Fruit fly (Drosophila melanogaster) whole organism, embryonic: Measurements from ENCODE around the gene Mtl.

Source experiments
- BEAF-32 ChIP-seq: fragments of 200-800 bp; sonication (Bioruptor generic); optimal IDR thresholded peaks from 3 replicates; lab custom pipeline; 2017; ENCODE audit warnings: missing biosample characterization, missing genetic modification characterization, mild to moderate bottlenecking, moderate library complexity, missing genetic modification reagents
- Bteb2 ChIP-seq: fragments of 200-800 bp; sonication (Bioruptor generic); optimal IDR thresholded peaks from 2 replicates; lab custom pipeline; 2016; ENCODE audit warnings: missing biosample characterization, missing genetic modification characterization
- CG10979 ChIP-seq: fragments of 200-800 bp; sonication (Bioruptor generic); optimal IDR thresholded peaks from 2 replicates; lab custom pipeline; 2018; ENCODE audit warnings: missing biosample characterization, mild to moderate bottlenecking, missing genetic modification characterization, moderate library complexity
- CG12071 ChIP-seq: fragments of 200-800 bp; sonication (Bioruptor generic); optimal IDR thresholded peaks from 3 replicates; lab custom pipeline; 2018; ENCODE audit warnings: missing biosample characterization, mild to moderate bottlenecking, missing genetic modification characterization
- CG14050 ChIP-seq: fragments of 200-800 bp; sonication (Bioruptor generic); IDR thresholded peaks from 3 replicates; pipeline ENCODE4 v1.3.6; 2022; ENCODE audit warnings: missing biosample characterization, missing genetic modification characterization
- CG15011 ChIP-seq: fragments of 200-800 bp; sonication (Bioruptor generic); optimal IDR thresholded peaks from 3 replicates; lab custom pipeline; 2018; ENCODE audit warnings: missing biosample characterization, mild to moderate bottlenecking, missing genetic modification characterization
- CG1603 ChIP-seq: fragments of 200-800 bp; sonication (Bioruptor generic); optimal IDR thresholded peaks from 2 replicates; lab custom pipeline; 2019; ENCODE audit warnings: missing biosample characterization, mild to moderate bottlenecking, missing genetic modification characterization, moderate library complexity
- CG16813 ChIP-seq: fragments of 200-800 bp; sonication (Bioruptor generic); IDR thresholded peaks from 3 replicates; pipeline ENCODE4 v1.3.6; 2022; ENCODE audit warnings: missing biosample characterization, missing genetic modification characterization; ENCODE audit not compliant: partially characterized antibody
- CG17359 ChIP-seq: fragments of 200-800 bp; sonication (Bioruptor generic); optimal IDR thresholded peaks from 3 replicates; lab custom pipeline; 2018; ENCODE audit warnings: missing biosample characterization, mild to moderate bottlenecking, missing genetic modification characterization, moderate library complexity
- CG33213 ChIP-seq: fragments of 200-800 bp; sonication (Bioruptor generic); optimal IDR thresholded peaks from 3 replicates; lab custom pipeline; 2016; ENCODE audit warnings: missing biosample characterization, missing genetic modification characterization
- CG3995 ChIP-seq: fragments of 200-800 bp; sonication (Bioruptor generic); optimal IDR thresholded peaks from 3 replicates; lab custom pipeline; 2016; ENCODE audit warnings: missing biosample characterization, missing genetic modification characterization
- CG4328 ChIP-seq: fragments of 200-800 bp; sonication (Bioruptor generic); optimal IDR thresholded peaks from 3 replicates; lab custom pipeline; 2017; ENCODE audit warnings: missing biosample characterization, missing genetic modification reagents, missing genetic modification characterization
- CG4820 ChIP-seq: fragments of 200-800 bp; sonication (Bioruptor generic); optimal IDR thresholded peaks from 3 replicates; lab custom pipeline; 2016; ENCODE audit warnings: missing biosample characterization, missing genetic modification characterization
- CG5245 ChIP-seq: fragments of 200-800 bp; sonication (Bioruptor generic); optimal IDR thresholded peaks from 3 replicates; lab custom pipeline; 2016; ENCODE audit warnings: missing biosample characterization, missing genetic modification characterization
- CG5953 ChIP-seq: fragments of 200-800 bp; sonication (Bioruptor generic); IDR thresholded peaks from 2 replicates; pipeline ENCODE4 v1.3.6; 2022; ENCODE audit warnings: missing biosample characterization, missing genetic modification characterization
- CG6765 ChIP-seq: fragments of 200-800 bp; sonication (Bioruptor generic); optimal IDR thresholded peaks from 3 replicates; lab custom pipeline; 2017; ENCODE audit warnings: missing biosample characterization, mild to moderate bottlenecking, missing genetic modification characterization
- CG8478 ChIP-seq: fragments of >200 bp; optimal IDR thresholded peaks from 2 replicates; lab custom pipeline; 2018
- CG8765 ChIP-seq: fragments of 200-800 bp; sonication (Bioruptor generic); IDR thresholded peaks from 2 replicates; pipeline ENCODE4 v1.3.6; 2022; ENCODE audit warnings: missing biosample characterization, missing genetic modification characterization
- CG9215 ChIP-seq: fragments of 200-800 bp; sonication (Bioruptor generic); IDR thresholded peaks from 2 replicates; pipeline ENCODE4 v1.3.6; 2022; ENCODE audit warnings: missing biosample characterization, missing genetic modification characterization
- CG9797 ChIP-seq: fragments of 200-800 bp; sonication (Bioruptor generic); optimal IDR thresholded peaks from 3 replicates; lab custom pipeline; 2018; ENCODE audit warnings: missing biosample characterization, mild to moderate bottlenecking, missing genetic modification characterization
- CTCF ChIP-seq: fragments of 200-800 bp; sonication (Bioruptor generic); optimal IDR thresholded peaks from 2 replicates; lab custom pipeline; 2017; ENCODE audit warnings: missing biosample characterization, mild to moderate bottlenecking, missing genetic modification characterization, moderate library complexity
- Camta ChIP-seq: fragments of 200-800 bp; sonication (Bioruptor generic); optimal IDR thresholded peaks from 2 replicates; lab custom pipeline; 2016; ENCODE audit warnings: missing biosample characterization, missing genetic modification characterization
- Dip2 ChIP-seq: fragments of 200-800 bp; sonication (Bioruptor generic); IDR thresholded peaks from 2 replicates; pipeline ENCODE4 v1.3.6; 2022; ENCODE audit warnings: missing biosample characterization, missing genetic modification characterization
- Dll ChIP-seq: fragments of 200-800 bp; sonication (Bioruptor generic); IDR thresholded peaks from 4 replicates; pipeline ENCODE4 v1.3.6; 2022; ENCODE audit warnings: missing biosample characterization, missing genetic modification characterization; ENCODE audit not compliant: partially characterized antibody
- Doc3 ChIP-seq: fragments of 200-800 bp; sonication (Bioruptor generic); IDR thresholded peaks from 3 replicates; pipeline ENCODE4 v1.3.6; 2022; ENCODE audit warnings: missing biosample characterization, missing genetic modification characterization; ENCODE audit not compliant: partially characterized antibody
- Dp ChIP-seq: fragments of 200-800 bp; sonication (Bioruptor generic); optimal IDR thresholded peaks from 2 replicates; lab custom pipeline; 2018; ENCODE audit warnings: missing biosample characterization, mild to moderate bottlenecking, missing genetic modification characterization, moderate library complexity
- Elba2 ChIP-seq: fragments of 200-800 bp; sonication (Bioruptor generic); optimal IDR thresholded peaks from 3 replicates; lab custom pipeline; 2016; ENCODE audit warnings: missing biosample characterization, missing genetic modification characterization
- H15 ChIP-seq: fragments of 200-800 bp; sonication (Bioruptor generic); IDR thresholded peaks from 3 replicates; pipeline ENCODE4 v1.3.6; 2022; ENCODE audit warnings: missing biosample characterization, missing genetic modification characterization
- H2.0 ChIP-seq: fragments of 200-800 bp; sonication (Bioruptor generic); IDR thresholded peaks from 2 replicates; pipeline ENCODE4 v1.3.6; 2022; ENCODE audit warnings: missing biosample characterization, missing genetic modification characterization
- Kr ChIP-seq: fragments of 200-800 bp; sonication (Bioruptor generic); optimal IDR thresholded peaks from 2 replicates; lab custom pipeline; 2017; ENCODE audit warnings: missing biosample characterization, mild to moderate bottlenecking, missing genetic modification characterization
- Lpt ChIP-seq: fragments of >200 bp; optimal IDR thresholded peaks from 2 replicates; lab custom pipeline; 2018; ENCODE audit warnings: missing biosample characterization, missing genetic modification characterization
- MBD-R2 ChIP-seq: fragments of 200-800 bp; sonication (Bioruptor generic); IDR thresholded peaks from 2 replicates; pipeline ENCODE4 v1.3.6; 2022; ENCODE audit warnings: missing biosample characterization, missing genetic modification characterization
- MESR4 ChIP-seq: fragments of 200-800 bp; sonication (Bioruptor generic); optimal IDR thresholded peaks from 2 replicates; lab custom pipeline; 2018; ENCODE audit warnings: missing biosample characterization, mild to moderate bottlenecking, missing genetic modification characterization, moderate library complexity
- Sin3A ChIP-seq: fragments of >200 bp; optimal IDR thresholded peaks from 2 replicates; lab custom pipeline; 2018
- Sry-δ ChIP-seq: fragments of 200-800 bp; sonication (Bioruptor generic); optimal IDR thresholded peaks from 2 replicates; lab custom pipeline; 2016; ENCODE audit warnings: missing biosample characterization, missing genetic modification characterization
- Xbp1 ChIP-seq: fragments of 200-800 bp; sonication (Bioruptor generic); optimal IDR thresholded peaks from 3 replicates; lab custom pipeline; 2016; ENCODE audit warnings: missing biosample characterization, mild to moderate bottlenecking, missing genetic modification characterization
- YL-1 ChIP-seq: fragments of 200-800 bp; sonication (Bioruptor generic); optimal IDR thresholded peaks from 3 replicates; lab custom pipeline; 2017; ENCODE audit warnings: missing biosample characterization, mild to moderate bottlenecking, missing genetic modification characterization
- ac ChIP-seq: fragments of 200-800 bp; sonication (Bioruptor generic); optimal IDR thresholded peaks from 3 replicates; lab custom pipeline; 2017; ENCODE audit warnings: missing biosample characterization, mild to moderate bottlenecking, missing genetic modification characterization
- croc ChIP-seq: fragments of 200-800 bp; sonication (Bioruptor generic); conservative IDR thresholded peaks from 3 replicates; pipeline ENCODE4 v1.3.6; 2022; ENCODE audit warnings: missing biosample characterization, missing genetic modification characterization
- danr ChIP-seq: fragments of 200-800 bp; sonication (Bioruptor generic); IDR thresholded peaks from 2 replicates; pipeline ENCODE4 v1.3.6; 2022; ENCODE audit warnings: missing biosample characterization, missing genetic modification characterization
- ewg ChIP-seq: fragments of 200-800 bp; sonication (Bioruptor generic); optimal IDR thresholded peaks from 3 replicates; lab custom pipeline; 2017; ENCODE audit warnings: mild to moderate bottlenecking, missing biosample characterization, missing genetic modification reagents, missing genetic modification characterization
- fd64A ChIP-seq: fragments of 200-800 bp; sonication (Bioruptor generic); optimal IDR thresholded peaks from 3 replicates; lab custom pipeline; 2018; ENCODE audit warnings: missing biosample characterization, mild to moderate bottlenecking, missing genetic modification characterization
- gfzf ChIP-seq: fragments of 200-800 bp; sonication (Bioruptor generic); optimal IDR thresholded peaks from 2 replicates; lab custom pipeline; 2016; ENCODE audit warnings: missing biosample characterization, mild to moderate bottlenecking, missing genetic modification characterization, moderate library complexity
- gsb ChIP-seq: fragments of 200-800 bp; sonication (Bioruptor generic); IDR thresholded peaks from 2 replicates; pipeline ENCODE4 v1.3.6; 2022; ENCODE audit warnings: missing biosample characterization, missing genetic modification characterization
- gsb-n ChIP-seq: fragments of 200-800 bp; sonication (Bioruptor generic); optimal IDR thresholded peaks from 3 replicates; lab custom pipeline; 2018; ENCODE audit warnings: missing biosample characterization, mild to moderate bottlenecking, missing genetic modification characterization
- hb ChIP-seq: fragments of 200-800 bp; sonication (Bioruptor generic); IDR thresholded peaks from 3 replicates; pipeline ENCODE4 v1.3.6; 2022; ENCODE audit warnings: missing biosample characterization, missing genetic modification characterization; ENCODE audit not compliant: partially characterized antibody
- hbn ChIP-seq: fragments of 200-800 bp; sonication (Bioruptor generic); IDR thresholded peaks from 2 replicates; pipeline ENCODE4 v1.3.6; 2022; ENCODE audit warnings: missing biosample characterization, missing genetic modification characterization; ENCODE audit not compliant: partially characterized antibody
- jumu ChIP-seq: fragments of 200-800 bp; sonication (Bioruptor generic); optimal IDR thresholded peaks from 3 replicates; lab custom pipeline; 2016; ENCODE audit warnings: missing biosample characterization, missing genetic modification characterization
- kay ChIP-seq: fragments of 200-800 bp; sonication (Bioruptor generic); optimal IDR thresholded peaks from 2 replicates; lab custom pipeline; 2016; ENCODE audit warnings: missing biosample characterization, missing genetic modification characterization
- pzg ChIP-seq: fragments of 200-800 bp; sonication (Bioruptor generic); optimal IDR thresholded peaks from 3 replicates; lab custom pipeline; 2018; ENCODE audit warnings: missing biosample characterization, mild to moderate bottlenecking, missing genetic modification characterization, moderate library complexity
- trem ChIP-seq: fragments of 200-800 bp; optimal IDR thresholded peaks from 3 replicates; lab custom pipeline; 2019; ENCODE audit warnings: missing biosample characterization, mild to moderate bottlenecking, missing genetic modification characterization, moderate library complexity
- zfh2 ChIP-seq: fragments of 200-800 bp; sonication (Bioruptor generic); optimal IDR thresholded peaks from 2 replicates; lab custom pipeline; 2016; ENCODE audit warnings: missing biosample characterization, missing genetic modification characterization

Mtl gene

dm6 chr3R:27679667-27680066 lies 43.5 kb downstream of the Mtl start:
- TF ChIP-seq CG8478, result peak; percentile 52
- TF ChIP-seq CG6765, result no peak
- 0 out of 2 replicates have a peak, but pooled peaks have one; percentile 27 for TF ChIP-seq CG5953

dm6 chr3R:27681799-27682198 lies 45.6 kb downstream of the Mtl start, which contains the start of gene Sce:
Gene Sce, minus strand, starts transcription at chr3R:27682029.
- no peak for TF ChIP-seq Kr (GFP tag; lab: Kevin White, UChicago)
- no peak for TF ChIP-seq Bteb2 (GFP tag; lab: Kevin White, UChicago)
- TF ChIP-seq jumu (GFP tag; lab: Kevin White, UChicago), result no peak
- TF ChIP-seq gfzf (GFP tag; lab: Kevin White, UChicago), result peak; percentile 85
- no peak for TF ChIP-seq Lpt (GFP tag; lab: Kevin White, UChicago)
- TF ChIP-seq Camta (GFP tag; lab: Kevin White, UChicago), result no peak
- no peak for TF ChIP-seq CG33213 (GFP tag; lab: Kevin White, UChicago)
- no peak for TF ChIP-seq hb
- TF ChIP-seq croc (GFP tag; lab: Robert Waterston, UW), result no peak
- TF ChIP-seq H2.0 (GFP tag; lab: Robert Waterston, UW), result no peak
- TF ChIP-seq Xbp1 (GFP tag; lab: Kevin White, UChicago), result no peak
- TF ChIP-seq CG15011 (GFP tag; lab: Kevin White, UChicago), result no peak
- no peak for TF ChIP-seq CG17359 (tag; lab: Kevin White, UChicago)
- TF ChIP-seq ewg (GFP tag; lab: Kevin White, UChicago), result no peak
- TF ChIP-seq pzg, result peak; percentile 71
- no peak for TF ChIP-seq CG16813 (GFP tag; lab: Robert Waterston, UW)
- no peak for TF ChIP-seq fd64A (GFP tag; lab: Kevin White, UChicago)
- peak; percentile 0 for TF ChIP-seq Sin3A (lab: Kevin White, UChicago)
- TF ChIP-seq CG10979 (tag; lab: Kevin White, UChicago), result no peak
- no peak for TF ChIP-seq ac (GFP tag; lab: Kevin White, UChicago)
- TF ChIP-seq CG4328 (GFP tag; lab: Kevin White, UChicago), result no peak
- TF ChIP-seq CG9797 (GFP tag; lab: Kevin White, UChicago), result peak; percentile 61
- no peak for TF ChIP-seq Dip2 (GFP tag; lab: Robert Waterston, UW)
- peak; percentile 63 for TF ChIP-seq MBD-R2 (GFP tag; lab: Robert Waterston, UW)
- TF ChIP-seq Doc3 (GFP tag; lab: Robert Waterston, UW), result no peak
- no peak for TF ChIP-seq H15 (GFP tag; lab: Robert Waterston, UW)
- no peak for TF ChIP-seq gsb (GFP tag; lab: Robert Waterston, UW)
- TF ChIP-seq trem (tag; lab: Kevin White, UChicago), result peak; percentile 14
- TF ChIP-seq Elba2, result no peak
- TF ChIP-seq YL-1, result peak; percentile 38
- no peak for TF ChIP-seq gsb-n (tag; lab: Kevin White, UChicago)
- TF ChIP-seq hbn (GFP tag; lab: Robert Waterston, UW), result no peak
- no peak for TF ChIP-seq CG3995 (GFP tag; lab: Kevin White, UChicago)
- TF ChIP-seq Sry-δ (GFP tag; lab: Kevin White, UChicago), result no peak
- no peak for TF ChIP-seq zfh2 (GFP tag; lab: Kevin White, UChicago)
- no peak for TF ChIP-seq CG12071 (GFP tag; lab: Kevin White, UChicago)
- TF ChIP-seq CG1603 (tag; lab: Kevin White, UChicago), result peak; percentile 37
- no peak for TF ChIP-seq CTCF (GFP tag; lab: Kevin White, UChicago)
- peak; percentile 91 for TF ChIP-seq MESR4
- TF ChIP-seq CG8765, result no peak
- TF ChIP-seq CG14050 (GFP tag; lab: Robert Waterston, UW), result no peak
- no peak for TF ChIP-seq CG9215 (GFP tag; lab: Robert Waterston, UW)
- TF ChIP-seq BEAF-32 (GFP tag; lab: Kevin White, UChicago), result peak; percentile 3
- TF ChIP-seq kay (GFP tag; lab: Kevin White, UChicago), result no peak
- TF ChIP-seq CG4820 (GFP tag; lab: Kevin White, UChicago), result no peak
- peak; percentile 92 for TF ChIP-seq Dp (GFP tag; lab: Kevin White, UChicago)
- no peak for TF ChIP-seq CG5245 (GFP tag; lab: Kevin White, UChicago)
- no peak for TF ChIP-seq danr
- TF ChIP-seq Dll (GFP tag; lab: Robert Waterston, UW), result 0 out of 4 replicates have a peak, but pooled peaks have one; percentile 13
